Fruit fly (Drosophila melanogaster) whole organism, embryonic: ENCODE results near the gene CG3704.

ENCODE experiments used
- ATbp ChIP-seq: fragments of 200-800 bp; sonication (Bioruptor generic); optimal IDR thresholded peaks from 2 replicates; lab custom pipeline; 2017; ENCODE audit warnings: missing biosample characterization, mild to moderate bottlenecking, missing genetic modification characterization, missing genetic modification reagents
- Adf1 ChIP-seq: fragments of 200-800 bp; sonication (Bioruptor generic); IDR thresholded peaks from 2 replicates; pipeline ENCODE4 v1.3.6; 2022; ENCODE audit warnings: missing biosample characterization, missing genetic modification characterization
- Asciz ChIP-seq: fragments of 200-800 bp; sonication (Bioruptor generic); optimal IDR thresholded peaks from 2 replicates; lab custom pipeline; 2017; ENCODE audit warnings: missing biosample characterization, mild to moderate bottlenecking, missing genetic modification characterization, missing genetic modification reagents
- Atf6 ChIP-seq: fragments of 200-800 bp; sonication (Bioruptor generic); IDR thresholded peaks from 2 replicates; pipeline ENCODE4 v1.3.6; 2022; ENCODE audit warnings: missing biosample characterization, missing genetic modification characterization
- CG1024 ChIP-seq: fragments of 200-800 bp; sonication (Bioruptor generic); IDR thresholded peaks from 2 replicates; pipeline ENCODE4 v1.3.6; 2022; ENCODE audit warnings: missing biosample characterization, missing genetic modification characterization
- CG12071 ChIP-seq: fragments of 200-800 bp; sonication (Bioruptor generic); optimal IDR thresholded peaks from 3 replicates; lab custom pipeline; 2018; ENCODE audit warnings: missing biosample characterization, mild to moderate bottlenecking, missing genetic modification characterization
- CG13123 ChIP-seq: fragments of 200-800 bp; sonication (Bioruptor generic); optimal IDR thresholded peaks from 2 replicates; lab custom pipeline; 2016; ENCODE audit warnings: missing biosample characterization, missing genetic modification characterization
- CG13287 ChIP-seq: fragments of 200-800 bp; sonication (Bioruptor generic); IDR thresholded peaks from 2 replicates; pipeline ENCODE4 v1.3.6; 2022; ENCODE audit warnings: missing biosample characterization, missing genetic modification characterization; ENCODE audit not compliant: partially characterized antibody
- CG13775 ChIP-seq: fragments of 200-800 bp; sonication (Bioruptor generic); optimal IDR thresholded peaks from 3 replicates; lab custom pipeline; 2017; ENCODE audit warnings: missing biosample characterization, mild to moderate bottlenecking, missing genetic modification characterization
- CG14050 ChIP-seq: fragments of 200-800 bp; sonication (Bioruptor generic); IDR thresholded peaks from 3 replicates; pipeline ENCODE4 v1.3.6; 2022; ENCODE audit warnings: missing biosample characterization, missing genetic modification characterization
- CG14667 ChIP-seq: fragments of 200-800 bp; sonication (Bioruptor generic); IDR thresholded peaks from 2 replicates; pipeline ENCODE4 v1.3.6; 2022; ENCODE audit warnings: missing biosample characterization, missing genetic modification characterization
- CG17802 ChIP-seq: fragments of 200-800 bp; sonication (Bioruptor generic); optimal IDR thresholded peaks from 2 replicates; lab custom pipeline; 2018; ENCODE audit warnings: missing biosample characterization, mild to moderate bottlenecking, missing genetic modification characterization, moderate library complexity
- CG1832 ChIP-seq: fragments of 200-800 bp; sonication (Bioruptor generic); optimal IDR thresholded peaks from 2 replicates; lab custom pipeline; 2017; ENCODE audit warnings: missing biosample characterization, mild to moderate bottlenecking, missing genetic modification characterization, inconsistent platforms
- CG18599 ChIP-seq: fragments of 200-800 bp; sonication (Bioruptor generic); optimal IDR thresholded peaks from 3 replicates; lab custom pipeline; 2017; ENCODE audit warnings: missing biosample characterization, missing genetic modification characterization, mild to moderate bottlenecking, moderate library complexity, missing genetic modification reagents
- CG2712 ChIP-seq: fragments of 200-800 bp; optimal IDR thresholded peaks from 3 replicates; lab custom pipeline; 2019; ENCODE audit warnings: missing biosample characterization, mild to moderate bottlenecking, missing genetic modification characterization, moderate library complexity
- CG30403 ChIP-seq: fragments of 200-800 bp; sonication (Bioruptor generic); optimal IDR thresholded peaks from 3 replicates; lab custom pipeline; 2016; ENCODE audit warnings: missing biosample characterization, missing genetic modification characterization
- CG34376 ChIP-seq: fragments of 200-800 bp; sonication (Bioruptor generic); optimal IDR thresholded peaks from 2 replicates; lab custom pipeline; 2018; ENCODE audit warnings: missing biosample characterization, mild to moderate bottlenecking, missing genetic modification characterization
- CG4854 ChIP-seq: fragments of 200-800 bp; sonication (Bioruptor generic); optimal IDR thresholded peaks from 2 replicates; lab custom pipeline; 2016; ENCODE audit warnings: missing biosample characterization, missing genetic modification characterization, inconsistent platforms
- CG5245 ChIP-seq: fragments of 200-800 bp; sonication (Bioruptor generic); optimal IDR thresholded peaks from 3 replicates; lab custom pipeline; 2016; ENCODE audit warnings: missing biosample characterization, missing genetic modification characterization
- CG7745 ChIP-seq: fragments of 200-800 bp; sonication (Bioruptor generic); optimal IDR thresholded peaks from 2 replicates; lab custom pipeline; 2018; ENCODE audit warnings: missing biosample characterization, mild to moderate bottlenecking, missing genetic modification characterization, moderate library complexity
- CG8359 ChIP-seq: fragments of 200-800 bp; sonication (Bioruptor generic); optimal IDR thresholded peaks from 2 replicates; lab custom pipeline; 2017; ENCODE audit warnings: missing biosample characterization, mild to moderate bottlenecking, missing genetic modification characterization, borderline replicate concordance
- CG9437 ChIP-seq: fragments of 200-800 bp; sonication (Bioruptor generic); optimal IDR thresholded peaks from 2 replicates; lab custom pipeline; 2018; ENCODE audit warnings: missing biosample characterization, mild to moderate bottlenecking, missing genetic modification characterization
- CoRest ChIP-seq: fragments of 200-800 bp; sonication (Bioruptor generic); optimal IDR thresholded peaks from 3 replicates; lab custom pipeline; 2018; ENCODE audit warnings: missing biosample characterization, mild to moderate bottlenecking, missing genetic modification characterization, moderate library complexity
- Dad ChIP-seq: fragments of 200-800 bp; sonication (Bioruptor generic); optimal IDR thresholded peaks from 3 replicates; lab custom pipeline; 2016; ENCODE audit warnings: missing biosample characterization, missing genetic modification characterization
- Doc3 ChIP-seq: fragments of 200-800 bp; sonication (Bioruptor generic); IDR thresholded peaks from 3 replicates; pipeline ENCODE4 v1.3.6; 2022; ENCODE audit warnings: missing biosample characterization, missing genetic modification characterization; ENCODE audit not compliant: partially characterized antibody
- H2.0 ChIP-seq: fragments of 200-800 bp; sonication (Bioruptor generic); IDR thresholded peaks from 2 replicates; pipeline ENCODE4 v1.3.6; 2022; ENCODE audit warnings: missing biosample characterization, missing genetic modification characterization
- HLH54F ChIP-seq: fragments of 200-800 bp; sonication (Bioruptor generic); optimal IDR thresholded peaks from 3 replicates; lab custom pipeline; 2016; ENCODE audit warnings: missing biosample characterization, missing genetic modification characterization
- HmgD ChIP-seq: fragments of 200-800 bp; sonication (Bioruptor generic); optimal IDR thresholded peaks from 3 replicates; lab custom pipeline; 2016; ENCODE audit warnings: missing biosample characterization, missing genetic modification characterization
- Hsf ChIP-seq: fragments of 200-800 bp; sonication (Bioruptor generic); optimal IDR thresholded peaks from 3 replicates; lab custom pipeline; 2016; ENCODE audit warnings: missing biosample characterization, missing genetic modification characterization
- Kr ChIP-seq: fragments of 200-800 bp; sonication (Bioruptor generic); optimal IDR thresholded peaks from 2 replicates; lab custom pipeline; 2017; ENCODE audit warnings: missing biosample characterization, mild to moderate bottlenecking, missing genetic modification characterization
- Med ChIP-seq: fragments of 200-800 bp; sonication (Bioruptor generic); peaks from one replicate; lab custom pipeline; 2016; ENCODE audit warnings: missing biosample characterization, missing genetic modification characterization, mild to moderate bottlenecking, inconsistent platforms, moderate library complexity
- Myb ChIP-seq: fragments of 200-800 bp; sonication (Bioruptor generic); optimal IDR thresholded peaks from 2 replicates; lab custom pipeline; 2016; ENCODE audit warnings: missing biosample characterization, missing genetic modification characterization
- Oli ChIP-seq: fragments of 200-800 bp; sonication (Bioruptor generic); optimal IDR thresholded peaks from 2 replicates; lab custom pipeline; 2018; ENCODE audit warnings: missing biosample characterization, mild to moderate bottlenecking, missing genetic modification characterization, moderate library complexity
- Pdp1 ChIP-seq, 2 experiments: fragments of 200-800 bp; sonication (Bioruptor generic); optimal IDR thresholded peaks; 3 replicates each; lab custom pipeline; 2016; ENCODE audit warnings: missing biosample characterization in 2 of 2, missing genetic modification characterization in 2 of 2, mild to moderate bottlenecking in 1 of 2, moderate library complexity in 1 of 2
- Scr ChIP-seq: fragments of 200-800 bp; sonication (Bioruptor generic); IDR thresholded peaks from 2 replicates; pipeline ENCODE4 v1.3.6; 2022; ENCODE audit warnings: missing biosample characterization, missing genetic modification characterization; ENCODE audit not compliant: partially characterized antibody
- bab2 ChIP-seq: fragments of 200-800 bp; sonication (Bioruptor generic); optimal IDR thresholded peaks from 2 replicates; lab custom pipeline; 2016; ENCODE audit warnings: missing biosample characterization, missing genetic modification characterization
- bbx ChIP-seq: fragments of 200-800 bp; sonication (Bioruptor generic); IDR thresholded peaks from 2 replicates; pipeline ENCODE4 v1.3.6; 2022; ENCODE audit warnings: missing biosample characterization, missing genetic modification characterization; ENCODE audit not compliant: partially characterized antibody
- da ChIP-seq: fragments of 200-800 bp; sonication (Bioruptor generic); optimal IDR thresholded peaks from 2 replicates; lab custom pipeline; 2016; ENCODE audit warnings: missing biosample characterization, missing genetic modification characterization
- emc ChIP-seq: fragments of 200-800 bp; sonication (Bioruptor generic); optimal IDR thresholded peaks from 2 replicates; lab custom pipeline; 2016; ENCODE audit warnings: missing biosample characterization, missing genetic modification characterization
- en ChIP-seq: fragments of 200-800 bp; sonication (Bioruptor generic); optimal IDR thresholded peaks from 2 replicates; lab custom pipeline; 2016; ENCODE audit warnings: missing biosample characterization, missing genetic modification characterization
- exex ChIP-seq: fragments of 200-800 bp; sonication (Bioruptor generic); optimal IDR thresholded peaks from 4 replicates; lab custom pipeline; 2018; ENCODE audit warnings: missing biosample characterization, mild to moderate bottlenecking, missing genetic modification characterization, moderate library complexity
- eyg ChIP-seq: fragments of 200-800 bp; sonication (Bioruptor generic); optimal IDR thresholded peaks from 3 replicates; lab custom pipeline; 2016; ENCODE audit warnings: missing biosample characterization, missing genetic modification characterization
- gcm2 ChIP-seq: fragments of 200-800 bp; sonication (Bioruptor generic); optimal IDR thresholded peaks from 2 replicates; lab custom pipeline; 2016; ENCODE audit warnings: missing biosample characterization, missing genetic modification characterization
- lola ChIP-seq, 3 experiments: fragments of >200 bp in 2 of 3; fragments of 200-800 bp in 1 of 3; sonication (Bioruptor generic) in 1 of 3; optimal IDR thresholded peaks; 2 replicates each; lab custom pipeline; 2017 to 2019; ENCODE audit warnings: missing biosample characterization in 3 of 3, missing genetic modification characterization in 3 of 3, mild to moderate bottlenecking in 1 of 3, moderate library complexity in 1 of 3
- lov ChIP-seq, 2 experiments: fragments of 200-800 bp in 1 of 2; fragments of >200 bp in 1 of 2; sonication (Bioruptor generic) in 1 of 2; IDR thresholded peaks in 1 of 2; optimal IDR thresholded peaks in 1 of 2; 2 replicates in 1 of 2; 3 replicates in 1 of 2; pipeline versions ENCODE4 v1.3.6 to Lab custom; 2017 to 2022; ENCODE audit warnings: missing biosample characterization in 1 of 2, missing genetic modification characterization in 1 of 2
- luna ChIP-seq: fragments of 200-800 bp; sonication (Bioruptor generic); optimal IDR thresholded peaks from 2 replicates; lab custom pipeline; 2016; ENCODE audit warnings: missing biosample characterization, missing genetic modification characterization
- otp ChIP-seq: fragments of 200-800 bp; sonication (Bioruptor generic); IDR thresholded peaks from 3 replicates; pipeline ENCODE4, ENCODE4 v1.3.6; 2022; ENCODE audit warnings: missing biosample characterization, missing genetic modification characterization
- scrt ChIP-seq: fragments of 200-800 bp; sonication (Bioruptor generic); optimal IDR thresholded peaks from 2 replicates; lab custom pipeline; 2018; ENCODE audit warnings: missing biosample characterization, mild to moderate bottlenecking, missing genetic modification characterization, moderate library complexity
- shn ChIP-seq: fragments of 200-800 bp; sonication (Bioruptor generic); optimal IDR thresholded peaks from 3 replicates; lab custom pipeline; 2016; ENCODE audit warnings: missing biosample characterization, missing genetic modification characterization
- slbo ChIP-seq: fragments of 200-800 bp; sonication (Bioruptor generic); IDR thresholded peaks from 2 replicates; pipeline ENCODE4 v1.3.6; 2022; ENCODE audit warnings: missing biosample characterization, missing genetic modification characterization
- tx ChIP-seq: fragments of 200-800 bp; sonication (Bioruptor generic); optimal IDR thresholded peaks from 2 replicates; lab custom pipeline; 2016; ENCODE audit warnings: missing biosample characterization, missing genetic modification characterization

The CG3704 gene

DNA sequence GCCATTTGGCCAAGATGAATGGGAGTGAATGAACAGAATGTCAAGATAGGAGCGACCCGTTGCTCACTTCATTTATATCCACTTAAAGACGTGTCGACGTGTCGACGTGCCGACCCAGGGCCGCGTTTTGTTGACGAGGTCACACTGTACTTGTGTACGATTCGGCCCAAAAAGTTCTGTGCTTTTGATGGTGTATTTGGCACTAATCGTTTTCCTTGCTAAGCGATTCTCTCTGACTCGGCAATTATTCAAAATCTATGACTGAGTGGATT, 7.6 kb upstream of the CG3704 start (continued):
- no peak for TF ChIP-seq CG1024 (GFP tag; lab: Robert Waterston, UW)
- no peak for TF ChIP-seq da (GFP tag; lab: Kevin White, UChicago)
- TF ChIP-seq CG4854: no peak
- TF ChIP-seq Doc3: no peak
- TF ChIP-seq CG1832 (GFP tag; lab: Kevin White, UChicago): no peak
- no peak for TF ChIP-seq CG13287 (GFP tag; lab: Robert Waterston, UW)
- TF ChIP-seq lov (optimal IDR thresholded peaks at IDR 0.05; lab: Kevin White, UChicago): no peak
- no peak for TF ChIP-seq lov (GFP tag; IDR thresholded peaks at IDR 0.05; lab: Robert Waterston, UW)
- TF ChIP-seq Scr (GFP tag; lab: Robert Waterston, UW): no peak
- TF ChIP-seq CG7745 (tag; lab: Kevin White, UChicago): no peak
- no peak for TF ChIP-seq Dad (GFP tag; lab: Kevin White, UChicago)
- no peak for TF ChIP-seq CG30403
- TF ChIP-seq Pdp1 (GFP tag; optimal IDR thresholded peaks at IDR 0.05; lab: Kevin White, UChicago): no peak
- TF ChIP-seq Med (GFP tag; lab: Kevin White, UChicago): peak; percentile 90
- TF ChIP-seq CG17802: no peak
- TF ChIP-seq Oli: peak; percentile 3
- TF ChIP-seq CG9437 (GFP tag; lab: Kevin White, UChicago): no peak
- no peak for TF ChIP-seq bbx (GFP tag; lab: Robert Waterston, UW)
- no peak for TF ChIP-seq Kr (GFP tag; lab: Kevin White, UChicago)
- TF ChIP-seq CG2712 (tag; lab: Kevin White, UChicago): no peak
- no peak for TF ChIP-seq Hsf (GFP tag; lab: Kevin White, UChicago)
- no peak for TF ChIP-seq CG13775 (GFP tag; lab: Kevin White, UChicago)
- no peak for TF ChIP-seq scrt
- TF ChIP-seq emc (GFP tag; lab: Kevin White, UChicago): no peak
- peak; percentile 23 for TF ChIP-seq bab2 (GFP tag; lab: Kevin White, UChicago)
- peak; percentile 12 for TF ChIP-seq CG12071 (GFP tag; lab: Kevin White, UChicago)
- no peak for TF ChIP-seq gcm2 (GFP tag; lab: Kevin White, UChicago)
- peak; percentile 69 for TF ChIP-seq slbo (GFP tag; lab: Robert Waterston, UW)
- 0 out of 3 replicates have a peak, but pooled peaks have one; percentile 20 for TF ChIP-seq otp (GFP tag; lab: Robert Waterston, UW)
- TF ChIP-seq Atf6 (GFP tag; lab: Robert Waterston, UW): peak; percentile 50; the same call in 1 of the 2 replicates
- TF ChIP-seq shn: no peak
- no peak for TF ChIP-seq HLH54F (GFP tag; lab: Kevin White, UChicago)
- no peak for TF ChIP-seq CoRest (tag; lab: Kevin White, UChicago)
- no peak for TF ChIP-seq luna
- TF ChIP-seq ATbp (GFP tag; lab: Kevin White, UChicago): no peak
- TF ChIP-seq CG18599: peak; percentile 75
- no peak for TF ChIP-seq exex (tag; lab: Kevin White, UChicago)
- TF ChIP-seq eyg (GFP tag; lab: Kevin White, UChicago): no peak
- TF ChIP-seq HmgD (GFP tag; lab: Kevin White, UChicago): no peak
- TF ChIP-seq CG14667 (GFP tag; lab: Robert Waterston, UW): no peak
- no peak for TF ChIP-seq CG14050 (GFP tag; lab: Robert Waterston, UW)
- TF ChIP-seq Myb: no peak
- TF ChIP-seq CG5245 (GFP tag; lab: Kevin White, UChicago): no peak
- no peak for TF ChIP-seq CG8359 (GFP tag; lab: Kevin White, UChicago)
- TF ChIP-seq Asciz (GFP tag; lab: Kevin White, UChicago): no peak
- no peak for TF ChIP-seq tx (GFP tag; lab: Kevin White, UChicago)
- TF ChIP-seq lola (GFP tag; optimal IDR thresholded peaks at IDR 0.05; lab: Kevin White, UChicago): no peak
- no peak for TF ChIP-seq CG13123 (GFP tag; lab: Kevin White, UChicago)
- TF ChIP-seq en (GFP tag; lab: Kevin White, UChicago): no peak
- TF ChIP-seq CG34376 (GFP tag; lab: Kevin White, UChicago): no peak
- no peak for TF ChIP-seq H2.0
- 0 out of 2 replicates have a peak, but pooled peaks have one; percentile 5 for TF ChIP-seq Adf1 (GFP tag; lab: Robert Waterston, UW)
